Worm (Caenorhabditis elegans): ENCODE results near the gene fbxa-37.

The fbxa-37 gene

DNA sequence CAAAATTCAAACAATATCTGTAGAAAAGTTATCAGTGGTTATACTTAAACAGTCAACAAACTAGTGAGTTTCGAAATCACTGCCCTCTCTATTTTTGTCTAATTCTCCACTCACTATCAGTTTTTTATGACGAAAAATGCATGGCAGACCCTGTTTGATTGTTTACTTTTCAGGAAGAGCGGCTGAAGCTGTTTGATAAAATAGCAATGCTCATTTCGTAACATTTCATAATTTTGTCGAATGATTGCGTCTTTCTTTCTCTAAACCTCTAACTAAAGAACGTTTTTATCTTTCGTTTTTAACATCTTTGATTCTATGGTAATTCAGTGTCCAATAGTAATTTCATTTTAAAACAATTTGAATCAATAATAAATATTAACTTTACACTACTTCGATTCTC is 5.6 kb upstream of the fbxa-37 start (continued):
- TF ChIP-seq tbx-2 (tag; optimal IDR thresholded peaks at IDR 0.05), result no peak
- no peak for TF ChIP-seq nhr-23 (tag; optimal IDR thresholded peaks at IDR 0.05)
- TF ChIP-seq elt-1 (tag; optimal IDR thresholded peaks at IDR 0.05), result no peak
- no peak for TF ChIP-seq aly-2 (tag; optimal IDR thresholded peaks at IDR 0.05)
- no peak for TF ChIP-seq nfya-1 (tag; optimal IDR thresholded peaks at IDR 0.05; ENCODE audit: insufficient read depth)
- TF ChIP-seq jun-1 (tag; optimal IDR thresholded peaks at IDR 0.05), result peak; percentile 89
- no peak for TF ChIP-seq mdl-1 (tag; optimal IDR thresholded peaks at IDR 0.05)
- no peak for TF ChIP-seq unc-62 (GFP tag; optimal IDR thresholded peaks at IDR 0.05)
- no peak for TF ChIP-seq mml-1 (tag; optimal IDR thresholded peaks at IDR 0.05)
- TF ChIP-seq pqm-1 (tag; optimal IDR thresholded peaks at IDR 0.05), result peak; percentile 98
- TF ChIP-seq egl-5 (tag; optimal IDR thresholded peaks at IDR 0.05), result no peak
- no peak for TF ChIP-seq ztf-4 (tag; optimal IDR thresholded peaks at IDR 0.05)
- TF ChIP-seq nhr-11 (tag; optimal IDR thresholded peaks at IDR 0.05), result no peak
- no peak for TF ChIP-seq nhr-76 (tag; optimal IDR thresholded peaks at IDR 0.05)
- no peak for TF ChIP-seq ama-1 (optimal IDR thresholded peaks at IDR 0.05)
- TF ChIP-seq nhr-237 (tag; optimal IDR thresholded peaks at IDR 0.05), result no peak
- TF ChIP-seq ztf-11 (tag; optimal IDR thresholded peaks at IDR 0.05), result no peak
- TF ChIP-seq daf-12 (tag; optimal IDR thresholded peaks at IDR 0.05), result no peak
- TF ChIP-seq elt-2 (tag; optimal IDR thresholded peaks at IDR 0.05), result peak; percentile 99
- TF ChIP-seq ceh-82 (tag; optimal IDR thresholded peaks at IDR 0.05), result no peak
- TF ChIP-seq pha-4 (tag; optimal IDR thresholded peaks at IDR 0.05), result peak; percentile 95
- no peak for TF ChIP-seq unc-39 (tag; optimal IDR thresholded peaks at IDR 0.05)

DNA sequence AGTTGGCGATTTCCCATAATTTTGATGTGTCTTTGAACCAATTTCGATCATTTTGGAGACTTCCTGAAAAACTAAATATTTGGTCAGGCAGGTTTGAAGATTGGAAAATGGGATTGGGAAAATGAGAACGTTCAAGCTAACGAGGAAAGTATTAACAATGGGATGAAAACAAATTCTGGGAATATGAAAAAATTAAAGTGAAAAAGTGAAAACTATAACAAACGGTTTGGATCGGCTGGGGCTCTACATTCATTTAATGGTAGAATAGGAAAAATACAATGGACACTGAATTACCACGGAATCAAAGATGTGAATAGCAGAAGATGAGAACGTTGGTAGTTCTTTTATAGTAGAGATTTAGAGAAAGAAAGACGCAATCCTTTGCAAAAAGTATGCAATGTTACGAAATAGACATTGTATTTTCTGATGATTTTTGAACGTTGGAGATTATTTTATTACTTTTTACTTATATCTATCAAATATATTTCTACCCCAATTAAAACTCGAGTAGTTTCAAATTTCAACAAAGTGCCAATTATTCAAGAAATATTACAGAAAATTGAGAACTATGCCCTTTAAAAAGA is 3.8 kb downstream of the fbxa-37 start, which contains the start of gene fbxa-50:
Gene fbxa-50, minus strand, starts transcription at position 51 of the 584 bp plus-strand sequence.
- no peak for TF ChIP-seq pha-4 (tag; optimal IDR thresholded peaks at IDR 0.05)
- TF ChIP-seq ztf-4 (tag; optimal IDR thresholded peaks at IDR 0.05), result no peak
- TF ChIP-seq unc-39 (tag; optimal IDR thresholded peaks at IDR 0.05), result no peak
- no peak for TF ChIP-seq fkh-10 (GFP tag; optimal IDR thresholded peaks at IDR 0.05)
- TF ChIP-seq ZK546.5 (tag; optimal IDR thresholded peaks at IDR 0.05), result no peak
- no peak for TF ChIP-seq lin-15B (tag; optimal IDR thresholded peaks at IDR 0.05)
- no peak for TF ChIP-seq fkh-2 (tag; optimal IDR thresholded peaks at IDR 0.05)
- no peak for TF ChIP-seq aly-2 (tag; optimal IDR thresholded peaks at IDR 0.05)
- no peak for TF ChIP-seq elt-3 (tag; optimal IDR thresholded peaks at IDR 0.05)
- no peak for TF ChIP-seq ceh-28 (tag; optimal IDR thresholded peaks at IDR 0.05)
- TF ChIP-seq nfya-1 (tag; optimal IDR thresholded peaks at IDR 0.05; ENCODE audit: insufficient read depth), result no peak
- TF ChIP-seq jun-1 (tag; optimal IDR thresholded peaks at IDR 0.05), result no peak
- TF ChIP-seq nhr-25 (tag; optimal IDR thresholded peaks at IDR 0.05), result no peak
- TF ChIP-seq ztf-11 (tag; optimal IDR thresholded peaks at IDR 0.05), result no peak
- TF ChIP-seq ceh-82 (tag; optimal IDR thresholded peaks at IDR 0.05), result no peak

DNA sequence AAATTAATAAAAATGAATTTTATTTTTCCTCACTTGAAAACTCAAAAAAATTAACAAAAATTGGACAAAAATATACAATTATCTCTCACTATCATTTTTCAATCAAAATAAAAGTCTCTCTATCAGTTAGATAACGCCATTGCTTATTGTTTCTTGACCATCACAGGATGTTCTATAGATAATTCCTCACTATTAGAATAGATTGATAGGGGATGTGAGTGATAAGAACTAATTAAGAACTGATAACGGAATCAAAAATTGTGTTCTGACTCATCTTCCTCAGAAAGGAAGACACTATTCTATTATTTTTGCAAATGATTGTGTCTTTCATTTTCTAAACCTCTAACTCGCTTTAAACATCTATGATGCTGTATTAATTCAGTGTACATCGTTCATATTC is 4.3 kb downstream of the fbxa-37 start:
- TF ChIP-seq daf-12 (tag; optimal IDR thresholded peaks at IDR 0.05) (no peak), jun-1 (tag; optimal IDR thresholded peaks at IDR 0.05) (peak; percentile 31), ceh-28 (tag; optimal IDR thresholded peaks at IDR 0.05) (no peak), elt-3 (tag; optimal IDR thresholded peaks at IDR 0.05) (peak in 1 of 3 experiments; percentile 51), nhr-12 (tag; optimal IDR thresholded peaks at IDR 0.05) (no peak), pqm-1 (tag; optimal IDR thresholded peaks at IDR 0.05) (peak; percentile 87), lin-15B (tag; optimal IDR thresholded peaks at IDR 0.05) (no peak), sea-2 (GFP tag; optimal IDR thresholded peaks at IDR 0.05) (no peak), elt-1 (tag; optimal IDR thresholded peaks at IDR 0.05) (no peak), nhr-237 (tag; optimal IDR thresholded peaks at IDR 0.05) (no peak), nfya-1 (tag; optimal IDR thresholded peaks at IDR 0.05; ENCODE audit: insufficient read depth) (no peak), elt-2 (tag; optimal IDR thresholded peaks at IDR 0.05) (peak; percentile 75), hmg-11 (tag; optimal IDR thresholded peaks at IDR 0.05) (no peak), nhr-77 (tag; optimal IDR thresholded peaks at IDR 0.05) (no peak), ztf-11 (tag; optimal IDR thresholded peaks at IDR 0.05) (no peak)

DNA sequence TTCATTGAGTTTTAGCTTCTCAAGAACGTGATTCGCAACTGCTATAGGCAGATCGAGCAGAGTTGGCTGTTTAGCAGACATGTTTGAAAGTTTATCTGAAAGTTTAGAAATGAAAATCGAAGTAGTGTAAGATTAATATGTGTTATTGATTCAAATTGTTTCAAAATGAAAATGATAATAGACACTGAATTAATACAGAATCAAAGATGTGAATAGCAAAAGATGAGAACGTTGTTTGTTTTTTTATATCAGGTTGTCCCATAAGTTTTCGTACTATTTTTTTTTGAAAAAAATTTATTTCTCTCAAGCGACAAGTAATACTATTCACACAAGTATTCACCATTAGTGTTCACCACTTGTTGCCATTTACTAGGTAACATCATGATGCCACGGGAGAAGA is 8.3 kb downstream of the fbxa-37 start, which contains the start of gene fbxa-36:
Gene fbxa-36, minus strand, starts transcription at position 101 of the 400 bp plus-strand sequence.
- no peak for TF ChIP-seq pha-4 (tag; optimal IDR thresholded peaks at IDR 0.05)
- no peak for TF ChIP-seq lsy-12 (tag; optimal IDR thresholded peaks at IDR 0.05)
- no peak for TF ChIP-seq nhr-11 (tag; optimal IDR thresholded peaks at IDR 0.05)
- TF ChIP-seq nhr-12 (tag; optimal IDR thresholded peaks at IDR 0.05), result no peak
- no peak for TF ChIP-seq lin-39 (tag; optimal IDR thresholded peaks at IDR 0.05)
- no peak for TF ChIP-seq elt-3 (tag; optimal IDR thresholded peaks at IDR 0.05)
- no peak for TF ChIP-seq ceh-16 (tag; optimal IDR thresholded peaks at IDR 0.05)
